Worm (Caenorhabditis elegans) whole organism, late embryonic: ENCODE measurements around the gene rpn-12.

Source experiments
- C08G9.2 ChIP-seq: sonication (generic microtip); optimal IDR thresholded peaks from 2 replicates; lab custom pipeline; 2016; ENCODE audit warnings: mild to moderate bottlenecking, missing genetic modification characterization, moderate library complexity, missing compliant biosample characterization
- F13H6.1 ChIP-seq: sonication (generic microtip); optimal IDR thresholded peaks from 2 replicates; lab custom pipeline; 2016; ENCODE audit warnings: missing genetic modification characterization, missing compliant biosample characterization
- K09A11.1 ChIP-seq: sonication (generic microtip); optimal IDR thresholded peaks from 2 replicates; lab custom pipeline; 2017; ENCODE audit warnings: antibody characterized with exemption, mild to moderate bottlenecking, missing genetic modification characterization, missing compliant biosample characterization; ENCODE audit not compliant: insufficient read depth
- T23F11.4 ChIP-seq: fragments of 200-800 bp; sonication (Bioruptor generic); optimal IDR thresholded peaks from 2 replicates; lab custom pipeline; 2018; ENCODE audit warnings: mild to moderate bottlenecking, missing genetic modification characterization, missing compliant biosample characterization
- Y22D7AL.16 ChIP-seq: sonication (generic microtip); optimal IDR thresholded peaks from 2 replicates; lab custom pipeline; 2016; ENCODE audit warnings: missing genetic modification characterization, missing compliant biosample characterization
- ahr-1 ChIP-seq: sonication (generic microtip); optimal IDR thresholded peaks from 2 replicates; lab custom pipeline; 2016; ENCODE audit warnings: missing genetic modification characterization, missing compliant biosample characterization
- ama-1 ChIP-seq: fragments of 150-350 bp; optimal IDR thresholded peaks from 2 replicates; lab custom pipeline; 2014
- ceh-18 ChIP-seq: sonication (generic microtip); optimal IDR thresholded peaks from 2 replicates; lab custom pipeline; 2016; ENCODE audit warnings: missing genetic modification characterization, missing compliant biosample characterization
- ceh-24 ChIP-seq: sonication (generic microtip); optimal IDR thresholded peaks from 2 replicates; lab custom pipeline; 2016; ENCODE audit warnings: mild to moderate bottlenecking, missing genetic modification characterization, missing compliant biosample characterization
- ceh-30 ChIP-seq: fragments of 150-350 bp; optimal IDR thresholded peaks from 2 replicates; lab custom pipeline; 2014; ENCODE audit warnings: missing biosample characterization, missing genetic modification characterization
- ceh-31 ChIP-seq: sonication (generic microtip); optimal IDR thresholded peaks from 2 replicates; lab custom pipeline; 2016; ENCODE audit warnings: missing genetic modification characterization, missing compliant biosample characterization
- ceh-45 ChIP-seq: fragments of 200-800 bp; sonication (Bioruptor generic); IDR thresholded peaks from 2 replicates; pipeline ENCODE4 v1.3.6; 2022; ENCODE audit warnings: missing genetic modification reagents, missing genetic modification characterization, missing compliant biosample characterization
- ceh-6 ChIP-seq: fragments of 200-800 bp; sonication (Bioruptor generic); optimal IDR thresholded peaks from 2 replicates; lab custom pipeline; 2018; ENCODE audit warnings: mild to moderate bottlenecking, missing genetic modification characterization, missing compliant biosample characterization
- ceh-9 ChIP-seq: sonication (generic microtip); optimal IDR thresholded peaks from 2 replicates; lab custom pipeline; 2016; ENCODE audit warnings: mild to moderate bottlenecking, missing genetic modification characterization, inconsistent platforms, missing compliant biosample characterization
- che-1 ChIP-seq: sonication (generic microtip); optimal IDR thresholded peaks from 2 replicates; lab custom pipeline; 2016; ENCODE audit warnings: mild to moderate bottlenecking, missing genetic modification characterization, missing compliant biosample characterization
- dmd-4 ChIP-seq: sonication (generic microtip); optimal IDR thresholded peaks from 2 replicates; lab custom pipeline; 2016; ENCODE audit warnings: borderline replicate concordance, missing genetic modification characterization, missing compliant biosample characterization
- dve-1 ChIP-seq: sonication (generic microtip); optimal IDR thresholded peaks from 2 replicates; lab custom pipeline; 2017; ENCODE audit warnings: antibody characterized with exemption, mild to moderate bottlenecking, missing genetic modification characterization, missing compliant biosample characterization
- elt-2 ChIP-seq: sonication (generic microtip); optimal IDR thresholded peaks from 2 replicates; lab custom pipeline; 2016; ENCODE audit warnings: missing genetic modification reagents, missing genetic modification characterization, missing compliant biosample characterization
- elt-4 ChIP-seq: sonication (generic microtip); optimal IDR thresholded peaks from 2 replicates; lab custom pipeline; 2016; ENCODE audit warnings: missing genetic modification characterization, missing compliant biosample characterization
- ets-4 ChIP-seq: sonication (generic microtip); optimal IDR thresholded peaks from 2 replicates; lab custom pipeline; 2016; ENCODE audit warnings: missing genetic modification characterization, missing compliant biosample characterization
- eyg-1 ChIP-seq: sonication (generic microtip); optimal IDR thresholded peaks from 2 replicates; lab custom pipeline; 2016; ENCODE audit warnings: missing genotype, missing genetic modification characterization, missing compliant biosample characterization
- fax-1 ChIP-seq: sonication (generic microtip); optimal IDR thresholded peaks from 2 replicates; lab custom pipeline; 2016; ENCODE audit warnings: missing genotype, missing genetic modification characterization, missing compliant biosample characterization
- fkh-10 ChIP-seq: fragments of 150-350 bp; optimal IDR thresholded peaks from 2 replicates; lab custom pipeline; 2014; ENCODE audit warnings: missing biosample characterization, missing genetic modification reagents, missing genetic modification characterization
- fkh-6 ChIP-seq: sonication (generic microtip); optimal IDR thresholded peaks from 2 replicates; lab custom pipeline; 2016; ENCODE audit warnings: missing genetic modification characterization, missing compliant biosample characterization
- gmeb-2 ChIP-seq: sonication (generic microtip); optimal IDR thresholded peaks from 2 replicates; lab custom pipeline; 2016; ENCODE audit warnings: missing genetic modification characterization, inconsistent platforms, missing compliant biosample characterization
- hlh-15 ChIP-seq: sonication (generic microtip); optimal IDR thresholded peaks from 2 replicates; lab custom pipeline; 2016; ENCODE audit warnings: missing genetic modification characterization, missing compliant biosample characterization
- hlh-30 ChIP-seq: sonication (generic microtip); optimal IDR thresholded peaks from 2 replicates; lab custom pipeline; 2017; ENCODE audit warnings: antibody characterized with exemption, missing genetic modification characterization, missing compliant biosample characterization; ENCODE audit not compliant: insufficient read depth
- hlh-8 ChIP-seq: sonication (generic microtip); optimal IDR thresholded peaks from 2 replicates; lab custom pipeline; 2016; ENCODE audit warnings: missing genotype, missing genetic modification characterization, missing compliant biosample characterization
- lim-6 ChIP-seq: sonication (generic microtip); optimal IDR thresholded peaks from 2 replicates; lab custom pipeline; 2016; ENCODE audit warnings: missing genetic modification characterization, missing compliant biosample characterization
- lin-11 ChIP-seq: fragments of 200-800 bp; sonication (Bioruptor generic); optimal IDR thresholded peaks from 2 replicates; lab custom pipeline; 2018; ENCODE audit warnings: mild to moderate bottlenecking, missing genetic modification characterization, missing compliant biosample characterization
- mec-3 ChIP-seq: sonication (generic microtip); optimal IDR thresholded peaks from 2 replicates; lab custom pipeline; 2016; ENCODE audit warnings: borderline replicate concordance, missing genetic modification characterization, missing compliant biosample characterization
- nfya-1 ChIP-seq: sonication (generic microtip); optimal IDR thresholded peaks from 2 replicates; lab custom pipeline; 2017; ENCODE audit warnings: missing genetic modification characterization, mild to moderate bottlenecking, missing compliant biosample characterization, antibody characterized with exemption, moderate library complexity
- nhr-11 ChIP-seq: fragments of 150-350 bp; optimal IDR thresholded peaks from 2 replicates; lab custom pipeline; 2014; ENCODE audit warnings: missing biosample characterization, missing genetic modification characterization
- pag-3 ChIP-seq: sonication (generic microtip); optimal IDR thresholded peaks from 2 replicates; lab custom pipeline; 2016; ENCODE audit warnings: missing compliant biosample characterization, missing genetic modification characterization, borderline replicate concordance
- pat-9 ChIP-seq: fragments of 200-800 bp; sonication (Bioruptor generic); optimal IDR thresholded peaks from 2 replicates; lab custom pipeline; 2018; ENCODE audit warnings: mild to moderate bottlenecking, missing genetic modification characterization, moderate library complexity, missing compliant biosample characterization
- pax-1 ChIP-seq: fragments of 150-350 bp; optimal IDR thresholded peaks from 2 replicates; lab custom pipeline; 2014; ENCODE audit warnings: missing biosample characterization, missing genetic modification characterization
- ref-2 ChIP-seq: sonication (generic microtip); optimal IDR thresholded peaks from 2 replicates; lab custom pipeline; 2016; ENCODE audit warnings: missing genetic modification characterization, missing compliant biosample characterization
- rnt-1 ChIP-seq: sonication (generic microtip); optimal IDR thresholded peaks from 2 replicates; lab custom pipeline; 2016; ENCODE audit warnings: missing genetic modification characterization, missing compliant biosample characterization
- sox-2 ChIP-seq: fragments of 200-800 bp; sonication (Bioruptor generic); IDR thresholded peaks from 2 replicates; pipeline ENCODE4 v1.3.6; 2022; ENCODE audit warnings: missing genetic modification reagents, missing genetic modification characterization, missing compliant biosample characterization
- sox-4 ChIP-seq: sonication (generic microtip); optimal IDR thresholded peaks from 2 replicates; lab custom pipeline; 2017; ENCODE audit warnings: mild to moderate bottlenecking, missing genetic modification characterization, inconsistent platforms, missing compliant biosample characterization
- syd-9 ChIP-seq: sonication (generic microtip); optimal IDR thresholded peaks from 2 replicates; lab custom pipeline; 2016; ENCODE audit warnings: mild to moderate bottlenecking, missing genetic modification characterization, moderate library complexity, missing compliant biosample characterization
- tbx-7 ChIP-seq: sonication (generic microtip); optimal IDR thresholded peaks from 2 replicates; lab custom pipeline; 2016; ENCODE audit warnings: missing genotype, missing genetic modification characterization, missing compliant biosample characterization
- ttx-3 ChIP-seq: sonication (generic microtip); optimal IDR thresholded peaks from 2 replicates; lab custom pipeline; 2016; ENCODE audit warnings: missing genetic modification reagents, missing genetic modification characterization, missing compliant biosample characterization
- unc-3 ChIP-seq, 2 experiments: fragments of 200-800 bp in 1 of 2; sonication (Bioruptor generic) in 1 of 2; sonication (generic microtip) in 1 of 2; conservative IDR thresholded peaks in 1 of 2; optimal IDR thresholded peaks in 1 of 2; 2 replicates each; pipeline versions ENCODE4 v1.3.6 to Lab custom; 2016 to 2022; ENCODE audit warnings: missing compliant biosample characterization in 2 of 2, missing genetic modification characterization in 2 of 2, missing genetic modification reagents in 1 of 2
- unc-55 ChIP-seq: sonication (generic microtip); optimal IDR thresholded peaks from 2 replicates; lab custom pipeline; 2017; ENCODE audit warnings: missing biosample characterization, missing genetic modification reagents, missing genetic modification characterization

rpn-12 gene

ce11 chrII:11634057-11634676 lies 18.8 kb upstream of the rpn-12 start (continued):
- TF ChIP-seq pag-3 (no peak), ama-1 (lab: Kevin White, UChicago) (no peak), gmeb-2 (no peak), ahr-1 (tag; lab: Kevin White, UChicago) (no peak), sox-4 (tag; lab: Kevin White, UChicago) (no peak), dmd-4 (tag; lab: Kevin White, UChicago) (no peak), nfya-1 (tag; lab: Kevin White, UChicago) (peak; percentile 91), dve-1 (tag; lab: Kevin White, UChicago) (peak; percentile 66), ttx-3 (tag; lab: Kevin White, UChicago) (no peak), ceh-45 (GFP tag; lab: Robert Waterston, UW) (no peak), lim-6 (no peak), hlh-15 (no peak), sox-2 (peak; percentile 24; the same call in 1 of the 2 replicates), ref-2 (tag; lab: Kevin White, UChicago) (peak; percentile 93), nhr-11 (tag; lab: Kevin White, UChicago) (no peak), K09A11.1 (tag; lab: Kevin White, UChicago) (peak; percentile 54), unc-55 (GFP tag; lab: Kevin White, UChicago) (peak; percentile 89), fkh-10 (GFP tag; lab: Kevin White, UChicago) (no peak), F13H6.1 (tag; lab: Kevin White, UChicago) (peak; percentile 67), ceh-6 (GFP tag; lab: Kevin White, UChicago) (peak; percentile 42), eyg-1 (tag; lab: Kevin White, UChicago) (peak; percentile 6), elt-4 (tag; lab: Kevin White, UChicago) (no peak), hlh-30 (tag; lab: Kevin White, UChicago) (peak; percentile 95), hlh-8 (tag; lab: Kevin White, UChicago) (peak; percentile 48), ceh-31 (tag; lab: Kevin White, UChicago) (peak; percentile 93), C08G9.2 (peak; percentile 40), fax-1 (tag; lab: Kevin White, UChicago) (no peak), ets-4 (tag; lab: Kevin White, UChicago) (peak; percentile 3), elt-2 (tag; lab: Kevin White, UChicago) (peak; percentile 54), pax-1 (tag; lab: Kevin White, UChicago) (no peak), mec-3 (tag; lab: Kevin White, UChicago) (no peak)

ce11 chrII:11634681-11635527 lies 18.0 kb upstream of the rpn-12 start:
- TF ChIP-seq che-1 (no peak), ama-1 (lab: Kevin White, UChicago) (no peak), hlh-8 (tag; lab: Kevin White, UChicago) (peak; percentile 82), ceh-18 (tag; lab: Kevin White, UChicago) (peak; percentile 88), K09A11.1 (tag; lab: Kevin White, UChicago) (peak; percentile 40), tbx-7 (tag; lab: Kevin White, UChicago) (peak; percentile 33), ceh-24 (tag; lab: Kevin White, UChicago) (no peak), pag-3 (no peak), pax-1 (tag; lab: Kevin White, UChicago) (no peak), pat-9 (tag; lab: Kevin White, UChicago) (peak; percentile 41), gmeb-2 (peak; percentile 5), elt-2 (tag; lab: Kevin White, UChicago) (peak; percentile 33), nfya-1 (tag; lab: Kevin White, UChicago) (peak; percentile 94), F13H6.1 (tag; lab: Kevin White, UChicago) (peak; percentile 91), ceh-45 (GFP tag; lab: Robert Waterston, UW) (0 out of 2 replicates have a peak, but pooled peaks have one; percentile 42), ceh-31 (tag; lab: Kevin White, UChicago) (peak; percentile 93), ahr-1 (tag; lab: Kevin White, UChicago) (no peak), fax-1 (tag; lab: Kevin White, UChicago) (peak; percentile 59), ceh-30 (tag; lab: Kevin White, UChicago) (no peak), Y22D7AL.16 (tag; lab: Kevin White, UChicago) (no peak), fkh-6 (tag; lab: Kevin White, UChicago) (peak; percentile 52), lin-11 (tag; lab: Kevin White, UChicago) (no peak), ets-4 (tag; lab: Kevin White, UChicago) (peak; percentile 58), syd-9 (tag; lab: Kevin White, UChicago) (peak; percentile 66), unc-3 (GFP tag; conservative IDR thresholded peaks at IDR 0.05; lab: Robert Waterston, UW) (0 out of 2 replicates have a peak, but pooled peaks have one; percentile 30), unc-3 (tag; optimal IDR thresholded peaks at IDR 0.05; lab: Kevin White, UChicago) (no peak), rnt-1 (tag; lab: Kevin White, UChicago) (peak; percentile 98), T23F11.4 (GFP tag; lab: Kevin White, UChicago) (peak; percentile 53), ceh-9 (tag; lab: Kevin White, UChicago) (no peak), unc-55 (GFP tag; lab: Kevin White, UChicago) (peak; percentile 88)
